Worm (Caenorhabditis elegans): ENCODE data around the gene scvp-1.

scvp-1 gene

DNA sequence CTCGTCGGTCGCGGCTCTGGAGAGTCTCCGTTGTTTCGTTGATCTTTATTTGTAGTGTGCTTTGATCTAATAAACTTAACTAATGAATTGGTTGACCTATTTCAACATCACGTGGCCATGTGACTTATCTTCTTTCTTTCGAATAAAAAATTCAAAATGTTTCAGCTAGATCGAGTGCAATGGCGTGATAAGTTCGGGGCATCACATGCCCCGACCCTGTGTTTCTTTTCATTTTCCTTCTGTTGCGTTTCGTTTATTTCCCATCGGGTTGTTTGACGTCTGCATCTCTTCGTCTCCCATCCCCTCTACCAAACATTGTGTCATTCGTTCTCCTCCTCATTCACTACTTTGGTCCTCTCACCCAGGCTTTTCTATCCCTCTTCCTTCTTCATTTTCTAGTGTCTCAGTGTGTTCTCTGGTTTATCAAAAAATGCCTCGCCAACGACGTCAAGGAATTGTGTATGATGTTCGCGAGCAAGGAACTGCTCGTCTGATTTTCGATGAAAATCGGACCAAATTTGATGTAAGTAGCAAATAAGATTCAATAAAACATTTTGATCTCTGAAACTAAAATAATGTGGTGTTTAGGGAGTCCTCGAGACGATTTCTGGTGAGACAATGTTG is 20.7 kb upstream of the scvp-1 start, which contains the start of gene F17C11.4:
F17C11.4 (plus strand) TSS at position 206 of the 624 bp plus-strand sequence.
- TF ChIP-seq lin-54 (GFP tag; optimal IDR thresholded peaks at IDR 0.05), result peak; percentile 20
- 0 out of 2 replicates have a peak, but pooled peaks have one; percentile 68 for TF ChIP-seq let-526 (GFP tag; IDR thresholded peaks at IDR 0.05)
- 0 out of 2 replicates have a peak, but pooled peaks have one; percentile 10 for TF ChIP-seq rcor-1 (GFP tag; IDR thresholded peaks at IDR 0.05)
- TF ChIP-seq rec-8 (tag; optimal IDR thresholded peaks at IDR 0.05), result no peak
- peak; percentile 74 for TF ChIP-seq attf-5 (GFP tag; optimal IDR thresholded peaks at IDR 0.05)
- no peak for TF ChIP-seq snpc-4 (GFP tag; optimal IDR thresholded peaks at IDR 0.05)
- TF ChIP-seq snpc-4 (tag; optimal IDR thresholded peaks at IDR 0.05), result peak in 2 of 4 experiments; percentile 33 to 40
- peak; percentile 53; the same call in 1 of the 2 replicates for TF ChIP-seq hmg-1.2 (GFP tag; IDR thresholded peaks at IDR 0.05)
- TF ChIP-seq nhr-90 (tag; optimal IDR thresholded peaks at IDR 0.05), result peak; percentile 29
- TF ChIP-seq lag-1 (GFP tag; IDR thresholded peaks at IDR 0.05), result no peak
- TF ChIP-seq Y95B8A.8 (GFP tag; IDR thresholded peaks at IDR 0.05), result no peak
- TF ChIP-seq C17E4.6 (GFP tag; IDR thresholded peaks at IDR 0.05), result no peak
- TF ChIP-seq bed-2 (GFP tag; IDR thresholded peaks at IDR 0.05), result no peak
- 0 out of 2 replicates have a peak, but pooled peaks have one; percentile 13 for TF ChIP-seq madf-6 (GFP tag; IDR thresholded peaks at IDR 0.05)
- TF ChIP-seq let-607 (tag; optimal IDR thresholded peaks at IDR 0.05), result peak; percentile 38 to 44
- TF ChIP-seq ekl-4 (GFP tag; IDR thresholded peaks at IDR 0.05), result peak; percentile 40; the same call in 1 of the 2 replicates
- TF ChIP-seq C06A6.2 (GFP tag; conservative IDR thresholded peaks at IDR 0.05), result 0 out of 2 replicates have a peak, but pooled peaks have one; percentile 41
- TF ChIP-seq mxl-1 (tag; optimal IDR thresholded peaks at IDR 0.05), result no peak
- peak; percentile 31 for TF ChIP-seq ztf-18 (tag; optimal IDR thresholded peaks at IDR 0.05)
- TF ChIP-seq zfh-2 (GFP tag; conservative IDR thresholded peaks at IDR 0.05), result peak; percentile 64
- TF ChIP-seq F57C9.4 (tag; optimal IDR thresholded peaks at IDR 0.05), result peak; percentile 20
- TF ChIP-seq gei-17 (GFP tag; optimal IDR thresholded peaks at IDR 0.05), result peak; percentile 2
- TF ChIP-seq K12H6.12 (tag; optimal IDR thresholded peaks at IDR 0.05), result peak; percentile 66
- peak; percentile 41 for TF ChIP-seq unc-62 (GFP tag; optimal IDR thresholded peaks at IDR 0.05)
- TF ChIP-seq egl-44 (GFP tag; IDR thresholded peaks at IDR 0.05), result 0 out of 2 replicates have a peak, but pooled peaks have one; percentile 61
- TF ChIP-seq ama-1 (optimal IDR thresholded peaks at IDR 0.05), result peak; percentile 67
- TF ChIP-seq ama-1 (GFP tag; optimal IDR thresholded peaks at IDR 0.05), result no peak
- peak; percentile 69; the same call in 1 of the 2 replicates for TF ChIP-seq K11D2.4 (GFP tag; IDR thresholded peaks at IDR 0.05)
- peak; percentile 37; the same call in 1 of the 2 replicates for TF ChIP-seq mcd-1 (GFP tag; IDR thresholded peaks at IDR 0.05)
- TF ChIP-seq nhr-80 (tag; optimal IDR thresholded peaks at IDR 0.05), result peak; percentile 85
- TF ChIP-seq B0336.3 (GFP tag; IDR thresholded peaks at IDR 0.05), result peak; percentile 43
- peak; percentile 62 for TF ChIP-seq ZK185.1 (tag; optimal IDR thresholded peaks at IDR 0.05; ENCODE audit: poor library complexity, severe bottlenecking)
- peak; percentile 64 for TF ChIP-seq madf-10 (tag; optimal IDR thresholded peaks at IDR 0.05)
- TF ChIP-seq die-1 (tag; optimal IDR thresholded peaks at IDR 0.05), result peak; percentile 33
- TF ChIP-seq tbp1 (GFP tag; optimal IDR thresholded peaks at IDR 0.05), result peak; percentile 50
- peak; percentile 85 for TF ChIP-seq somi-1 (GFP tag; optimal IDR thresholded peaks at IDR 0.05)
- peak; percentile 77 for TF ChIP-seq cebp-1 (GFP tag; IDR thresholded peaks at IDR 0.05)
- TF ChIP-seq cebp-1 (tag; optimal IDR thresholded peaks at IDR 0.05), result peak; percentile 91
- TF ChIP-seq atf-7 (tag; optimal IDR thresholded peaks at IDR 0.05), result peak; percentile 62
- TF ChIP-seq tbx-9 (tag; optimal IDR thresholded peaks at IDR 0.05; ENCODE audit: borderline replicate concordance), result no peak
- TF ChIP-seq hrde-1 (tag; optimal IDR thresholded peaks at IDR 0.05; ENCODE audit: borderline replicate concordance), result no peak
- no peak for TF ChIP-seq F33H1.4 (GFP tag; IDR thresholded peaks at IDR 0.05)
- peak; percentile 18 for TF ChIP-seq F22D6.2 (tag; optimal IDR thresholded peaks at IDR 0.05)
- peak; percentile 66; the same call in 1 of the 2 replicates for TF ChIP-seq lin-26 (GFP tag; IDR thresholded peaks at IDR 0.05)
- TF ChIP-seq lin-40 (tag; optimal IDR thresholded peaks at IDR 0.05), result peak; percentile 67
- no peak for TF ChIP-seq cebp-2 (GFP tag; IDR thresholded peaks at IDR 0.05)
- peak; percentile 39 for TF ChIP-seq ztf-26 (tag; optimal IDR thresholded peaks at IDR 0.05)
- no peak for TF ChIP-seq akir-1 (GFP tag; optimal IDR thresholded peaks at IDR 0.05)

All from whole organism, young adult.